Fruit fly (Drosophila melanogaster) whole organism, prepupa: ENCODE measurements around the gene CG31360.
A peak's percentile ranks its signal among the peaks of the same experiment; 100 is the strongest.

Experiments
- Blimp-1 ChIP-seq: fragments of 200-800 bp; sonication (Bioruptor generic); optimal IDR thresholded peaks from 3 replicates; lab custom pipeline; 2017; ENCODE audit warnings: missing biosample characterization, missing genetic modification characterization, mild to moderate bottlenecking, moderate library complexity, missing genetic modification reagents
- CG10669 ChIP-seq: fragments of 200-800 bp; sonication (Bioruptor generic); optimal IDR thresholded peaks from 3 replicates; lab custom pipeline; 2018; ENCODE audit warnings: missing biosample characterization, mild to moderate bottlenecking, missing genetic modification characterization, moderate library complexity
- CG11762 ChIP-seq: fragments of 200-800 bp; sonication (Bioruptor generic); optimal IDR thresholded peaks from 3 replicates; lab custom pipeline; 2016; ENCODE audit warnings: missing biosample characterization, missing genetic modification characterization; ENCODE audit not compliant: insufficient read depth
- CG11902 ChIP-seq: fragments of 200-800 bp; sonication (Bioruptor generic); optimal IDR thresholded peaks from 3 replicates; lab custom pipeline; 2016; ENCODE audit warnings: missing biosample characterization, missing genetic modification characterization
- CG1621 ChIP-seq: fragments of 200-800 bp; sonication (Bioruptor generic); optimal IDR thresholded peaks from 3 replicates; lab custom pipeline; 2018; ENCODE audit warnings: missing biosample characterization, mild to moderate bottlenecking, missing genetic modification characterization
- CG16779 ChIP-seq: fragments of 200-800 bp; sonication (Bioruptor generic); optimal IDR thresholded peaks from 3 replicates; lab custom pipeline; 2017; ENCODE audit warnings: missing biosample characterization, mild to moderate bottlenecking, missing genetic modification characterization
- CG3032 ChIP-seq: fragments of 200-800 bp; optimal IDR thresholded peaks from 2 replicates; lab custom pipeline; 2019; ENCODE audit warnings: missing biosample characterization, mild to moderate bottlenecking, missing genetic modification characterization, moderate library complexity
- CG34406 ChIP-seq: fragments of 200-800 bp; sonication (Bioruptor generic); optimal IDR thresholded peaks from 3 replicates; lab custom pipeline; 2016; ENCODE audit warnings: missing biosample characterization, missing genetic modification characterization
- CG4318 ChIP-seq: fragments of 200-800 bp; sonication (Bioruptor generic); optimal IDR thresholded peaks from 3 replicates; lab custom pipeline; 2017; ENCODE audit warnings: missing biosample characterization, mild to moderate bottlenecking, missing genetic modification characterization
- CG6163 ChIP-seq: fragments of 200-800 bp; sonication (Bioruptor generic); IDR thresholded peaks from 3 replicates; pipeline ENCODE4 v1.3.6; 2022; ENCODE audit warnings: missing biosample characterization, missing genetic modification characterization
- CG6792 ChIP-seq: fragments of 200-800 bp; sonication (Bioruptor generic); optimal IDR thresholded peaks from 3 replicates; lab custom pipeline; 2016; ENCODE audit warnings: missing biosample characterization, missing genetic modification characterization
- CG6854 ChIP-seq: fragments of 200-800 bp; sonication (Bioruptor generic); optimal IDR thresholded peaks from 2 replicates; lab custom pipeline; 2017; ENCODE audit warnings: missing biosample characterization, mild to moderate bottlenecking, missing genetic modification characterization
- CG8119 ChIP-seq: fragments of 200-800 bp; sonication (Bioruptor generic); IDR thresholded peaks from 3 replicates; pipeline ENCODE4 v1.3.6; 2022; ENCODE audit warnings: missing biosample characterization, missing genetic modification characterization
- CG8319 ChIP-seq: fragments of 200-800 bp; sonication (Bioruptor generic); optimal IDR thresholded peaks from 3 replicates; lab custom pipeline; 2016; ENCODE audit warnings: missing biosample characterization, missing genetic modification characterization
- CG9139 ChIP-seq: fragments of 200-800 bp; sonication (Bioruptor generic); optimal IDR thresholded peaks from 3 replicates; lab custom pipeline; 2017; ENCODE audit warnings: missing biosample characterization, mild to moderate bottlenecking, missing genetic modification characterization
- Eip75B ChIP-seq: fragments of 200-800 bp; sonication (Bioruptor generic); optimal IDR thresholded peaks from 3 replicates; lab custom pipeline; 2016; ENCODE audit warnings: missing biosample characterization, missing genetic modification characterization
- Eip93F ChIP-seq: fragments of 200-800 bp; sonication (Bioruptor generic); optimal IDR thresholded peaks from 2 replicates; lab custom pipeline; 2016; ENCODE audit warnings: missing biosample characterization, mild to moderate bottlenecking, missing genetic modification characterization
- Hr39 ChIP-seq: fragments of 200-800 bp; sonication (Bioruptor generic); optimal IDR thresholded peaks from 2 replicates; lab custom pipeline; 2016; ENCODE audit warnings: missing biosample characterization, missing genetic modification characterization
- Hr4 ChIP-seq: fragments of 200-800 bp; sonication (Bioruptor generic); optimal IDR thresholded peaks from 3 replicates; lab custom pipeline; 2016; ENCODE audit warnings: missing biosample characterization, missing genetic modification characterization
- Lpt ChIP-seq: fragments of 200-800 bp; sonication (Bioruptor generic); optimal IDR thresholded peaks from 3 replicates; lab custom pipeline; 2016; ENCODE audit warnings: missing biosample characterization, missing genetic modification characterization
- OdsH ChIP-seq: fragments of 200-800 bp; sonication (Bioruptor generic); optimal IDR thresholded peaks from 3 replicates; lab custom pipeline; 2016; ENCODE audit warnings: missing biosample characterization, missing genetic modification characterization
- Smox ChIP-seq: fragments of 200-800 bp; sonication (Bioruptor generic); optimal IDR thresholded peaks from 3 replicates; lab custom pipeline; 2016; ENCODE audit warnings: missing biosample characterization, missing genetic modification characterization
- Sox14 ChIP-seq: fragments of 200-800 bp; sonication (Bioruptor generic); optimal IDR thresholded peaks from 3 replicates; lab custom pipeline; 2016; ENCODE audit warnings: missing biosample characterization, missing genetic modification characterization
- achi ChIP-seq: fragments of 200-800 bp; sonication (Bioruptor generic); optimal IDR thresholded peaks from 3 replicates; lab custom pipeline; 2016; ENCODE audit warnings: missing biosample characterization, missing genetic modification characterization
- cyc ChIP-seq: fragments of 200-800 bp; sonication (Bioruptor generic); optimal IDR thresholded peaks from 3 replicates; lab custom pipeline; 2016; ENCODE audit warnings: missing biosample characterization, missing genetic modification characterization
- dac ChIP-seq: fragments of 200-800 bp; sonication (Bioruptor generic); optimal IDR thresholded peaks from 2 replicates; lab custom pipeline; 2017; ENCODE audit warnings: missing biosample characterization, mild to moderate bottlenecking, missing genetic modification characterization
- dsx ChIP-seq: fragments of 200-800 bp; optimal IDR thresholded peaks from 3 replicates; lab custom pipeline; 2019; ENCODE audit warnings: missing biosample characterization, mild to moderate bottlenecking, missing genetic modification characterization, moderate library complexity; ENCODE audit not compliant: poor library complexity, severe bottlenecking
- eg ChIP-seq: fragments of 200-800 bp; sonication (Bioruptor generic); IDR thresholded peaks from 3 replicates; pipeline ENCODE4 v1.3.6; 2022; ENCODE audit warnings: missing biosample characterization, missing genetic modification characterization
- esn ChIP-seq: fragments of 200-800 bp; sonication (Bioruptor generic); optimal IDR thresholded peaks from 2 replicates; lab custom pipeline; 2016; ENCODE audit warnings: missing biosample characterization, mild to moderate bottlenecking, missing genetic modification characterization, moderate library complexity
- fd59A ChIP-seq: fragments of 200-800 bp; sonication (Bioruptor generic); optimal IDR thresholded peaks from 2 replicates; lab custom pipeline; 2017; ENCODE audit warnings: missing biosample characterization, mild to moderate bottlenecking, missing genetic modification characterization, missing genetic modification reagents
- fd85E ChIP-seq: fragments of 200-800 bp; sonication (Bioruptor generic); optimal IDR thresholded peaks from 3 replicates; lab custom pipeline; 2016; ENCODE audit warnings: missing biosample characterization, missing genetic modification characterization
- fkh ChIP-seq: fragments of 200-800 bp; sonication (Bioruptor generic); optimal IDR thresholded peaks from 3 replicates; lab custom pipeline; 2017; ENCODE audit warnings: missing biosample characterization, mild to moderate bottlenecking, missing genetic modification characterization, moderate library complexity
- lz ChIP-seq: fragments of 200-800 bp; sonication (Bioruptor generic); optimal IDR thresholded peaks from 3 replicates; lab custom pipeline; 2016; ENCODE audit warnings: missing biosample characterization, missing genetic modification characterization
- net ChIP-seq: fragments of 200-800 bp; sonication (Bioruptor generic); optimal IDR thresholded peaks from 3 replicates; lab custom pipeline; 2016; ENCODE audit warnings: missing biosample characterization, missing genetic modification characterization
- salr ChIP-seq, 2 experiments: fragments of 200-800 bp; sonication (Bioruptor generic); optimal IDR thresholded peaks; 3 replicates each; lab custom pipeline; 2016 to 2018; ENCODE audit warnings: missing biosample characterization in 2 of 2, missing genetic modification characterization in 2 of 2, mild to moderate bottlenecking in 1 of 2
- svp ChIP-seq: fragments of 200-800 bp; sonication (Bioruptor generic); peaks from one replicate; lab custom pipeline; 2016; ENCODE audit warnings: missing biosample characterization, missing genetic modification characterization
- topi ChIP-seq: fragments of 200-800 bp; sonication (Bioruptor generic); optimal IDR thresholded peaks from 3 replicates; lab custom pipeline; 2016; ENCODE audit warnings: missing biosample characterization, missing genetic modification characterization
- vri ChIP-seq: fragments of 200-800 bp; sonication (Bioruptor generic); optimal IDR thresholded peaks from 3 replicates; lab custom pipeline; 2016; ENCODE audit warnings: missing biosample characterization, mild to moderate bottlenecking, missing genetic modification characterization

The CG31360 gene

DNA sequence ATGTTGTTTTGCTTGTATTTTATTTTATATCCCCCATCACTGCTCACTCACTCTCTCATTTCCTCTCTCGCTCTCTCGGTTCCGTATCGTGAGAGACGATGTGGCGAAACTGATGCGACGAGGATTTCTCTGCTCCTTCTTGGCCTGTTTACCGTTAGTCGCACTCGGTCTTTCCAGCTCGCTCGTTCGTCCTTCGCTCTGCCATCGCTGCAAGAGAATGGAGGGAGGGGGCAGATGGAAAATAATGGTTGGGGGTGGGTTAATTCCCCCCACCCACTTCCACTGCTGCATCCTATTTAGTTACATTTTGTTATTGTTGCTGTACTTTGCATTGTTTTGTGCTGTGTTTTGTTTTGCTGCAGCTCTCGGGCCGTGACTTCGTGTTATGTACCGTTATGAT lies 31.0 kb upstream of the CG31360 start:
- TF ChIP-seq Hr39 (no peak), Sox14 (GFP tag; lab: Kevin White, UChicago) (no peak), salr (GFP tag; optimal IDR thresholded peaks at IDR 0.05; lab: Kevin White, UChicago) (no peak), net (GFP tag; lab: Kevin White, UChicago) (no peak), Eip93F (GFP tag; lab: Kevin White, UChicago) (no peak), CG8319 (GFP tag; lab: Kevin White, UChicago) (no peak), CG6792 (no peak), svp (GFP tag; lab: Kevin White, UChicago) (no peak), CG6163 (no peak), CG11902 (GFP tag; lab: Kevin White, UChicago) (no peak), CG9139 (no peak), Blimp-1 (GFP tag; lab: Kevin White, UChicago) (no peak), CG11762 (GFP tag; lab: Kevin White, UChicago) (no peak)

DNA sequence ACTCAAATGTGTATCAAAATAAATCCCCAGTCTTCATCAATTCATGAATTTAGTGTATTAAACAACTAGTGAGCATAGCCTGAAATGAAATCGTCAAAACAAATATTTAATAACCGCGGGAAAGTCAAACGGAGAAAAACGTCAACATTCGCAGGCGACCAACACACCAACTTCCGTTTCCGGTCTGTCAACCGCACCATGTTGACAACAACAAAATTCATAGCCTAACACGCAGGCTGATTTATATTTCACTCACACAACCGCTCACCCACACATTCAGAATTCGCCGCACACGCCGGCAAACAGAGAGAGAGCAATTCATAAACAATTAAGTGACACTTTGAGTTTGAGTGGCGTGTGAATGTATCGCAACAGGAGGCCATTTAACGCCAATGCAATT lies 29.9 kb upstream of the CG31360 start:
- TF ChIP-seq vri (GFP tag; lab: Kevin White, UChicago) (no peak), fd85E (no peak), CG1621 (tag; lab: Kevin White, UChicago) (no peak), CG16779 (tag; lab: Kevin White, UChicago) (no peak), achi (peak; percentile 10), fd59A (GFP tag; lab: Kevin White, UChicago) (no peak), topi (GFP tag; lab: Kevin White, UChicago) (no peak), CG34406 (GFP tag; lab: Kevin White, UChicago) (peak; percentile 10), CG4318 (GFP tag; lab: Kevin White, UChicago) (no peak), fkh (GFP tag; lab: Kevin White, UChicago) (no peak), esn (GFP tag; lab: Kevin White, UChicago) (no peak)
- TF ChIP-seq, all 60 proteins: peak for 2

DNA sequence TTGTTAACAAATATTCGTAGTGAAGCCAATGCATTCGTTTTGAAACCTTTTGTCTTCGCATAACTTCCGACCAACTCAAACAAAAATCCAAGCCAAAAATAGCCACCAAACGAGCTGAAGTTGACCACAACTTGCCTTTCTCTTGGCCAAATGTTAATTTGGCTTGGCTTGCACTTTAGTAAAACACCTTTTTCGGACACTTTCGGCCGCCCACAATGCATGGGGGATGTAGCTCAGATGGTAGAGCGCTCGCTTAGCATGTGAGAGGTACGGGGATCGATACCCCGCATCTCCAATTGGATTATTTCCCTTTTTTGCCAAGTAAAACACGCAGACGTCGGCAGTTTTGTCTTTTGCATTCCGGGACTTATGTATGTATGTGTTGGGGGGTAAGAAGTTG lies 28.0 kb upstream of the CG31360 start:
- TF ChIP-seq CG1621 (tag; lab: Kevin White, UChicago) (no peak), CG6792 (no peak), CG9139 (no peak), Eip75B (GFP tag; lab: Kevin White, UChicago) (no peak), achi (no peak), CG11902 (GFP tag; lab: Kevin White, UChicago) (no peak), cyc (no peak), CG16779 (tag; lab: Kevin White, UChicago) (no peak), Smox (GFP tag; lab: Kevin White, UChicago) (no peak), net (GFP tag; lab: Kevin White, UChicago) (no peak), CG10669 (no peak), CG8319 (GFP tag; lab: Kevin White, UChicago) (no peak), dac (GFP tag; lab: Kevin White, UChicago) (no peak)

DNA sequence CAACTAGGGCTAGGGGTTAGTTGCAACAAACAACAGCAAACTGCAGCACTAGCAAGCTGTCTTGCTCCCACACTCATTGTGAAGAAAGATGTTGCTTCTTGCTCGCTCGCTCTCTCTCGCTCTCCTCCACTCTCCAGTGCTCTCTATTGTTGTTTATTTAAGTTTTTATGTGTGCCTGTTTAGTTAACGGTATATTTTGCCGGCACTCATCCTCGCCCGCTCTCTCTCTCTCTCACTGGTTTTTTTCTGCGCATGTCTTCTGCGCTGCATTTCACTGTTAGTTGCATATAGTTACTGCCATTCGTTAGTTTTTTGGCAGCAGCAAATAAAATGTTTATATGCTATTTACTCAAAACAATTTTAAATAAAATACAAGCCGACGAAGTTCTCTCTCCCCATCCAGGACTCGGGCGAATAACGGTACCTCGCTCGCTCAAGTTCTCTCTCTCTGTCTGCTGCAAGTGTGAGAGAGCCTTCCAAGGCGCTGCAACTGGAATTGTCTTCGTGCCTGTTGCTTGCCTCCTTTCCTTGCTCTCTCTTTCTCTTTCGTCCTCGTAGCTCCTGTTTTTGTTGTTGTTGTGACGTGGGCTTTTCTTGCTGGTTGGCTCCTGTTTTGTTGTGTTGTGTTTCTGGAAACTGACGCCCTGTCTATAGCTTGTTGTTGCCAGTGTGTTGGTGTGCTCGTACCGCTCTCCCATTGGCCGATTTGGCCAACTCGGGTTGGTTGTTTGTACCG lies 18.7 kb upstream of the CG31360 start:
- TF ChIP-seq fd85E (no peak), CG9139 (no peak), esn (GFP tag; lab: Kevin White, UChicago) (no peak), Lpt (GFP tag; lab: Kevin White, UChicago) (no peak), dsx (no peak), OdsH (GFP tag; lab: Kevin White, UChicago) (no peak), CG8119 (GFP tag; lab: Robert Waterston, UW) (no peak), CG3032 (tag; lab: Kevin White, UChicago) (no peak), CG6163 (no peak), lz (GFP tag; lab: Kevin White, UChicago) (no peak), CG6854 (GFP tag; lab: Kevin White, UChicago) (no peak), Hr4 (GFP tag; lab: Kevin White, UChicago) (no peak), CG34406 (GFP tag; lab: Kevin White, UChicago) (no peak), eg (GFP tag; lab: Robert Waterston, UW) (no peak)
- TF ChIP-seq, all 60 proteins: peak for 0
